Fruit fly (Drosophila melanogaster): ENCODE measurements around the gene HLH4C.

Gene HLH4C

DNA sequence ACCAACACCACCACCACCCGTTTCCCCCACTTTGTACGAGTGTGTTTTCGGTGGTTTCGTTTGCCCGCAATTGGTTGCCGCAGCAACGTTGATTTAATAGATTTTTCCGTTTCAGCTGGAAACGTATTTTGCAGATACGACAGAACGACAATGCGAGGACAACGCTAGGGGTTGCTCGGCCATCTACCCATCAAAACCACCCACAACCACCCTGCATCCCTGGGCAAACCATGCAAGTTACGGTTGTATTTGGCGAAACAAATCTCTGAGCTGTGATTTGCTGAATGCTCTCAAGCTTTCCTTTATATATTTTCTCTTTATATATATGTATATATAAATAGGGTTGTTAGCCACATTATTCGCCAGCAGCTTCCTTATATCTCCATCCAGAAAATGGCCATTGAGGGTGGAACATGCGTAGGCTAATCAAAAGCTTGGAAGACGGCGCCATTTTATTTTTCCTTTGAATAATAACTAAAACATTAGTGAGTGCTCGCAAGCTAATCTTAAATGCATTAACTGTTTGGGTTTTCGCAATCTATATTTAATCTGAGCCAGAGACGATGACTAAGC lies 47.2 kb downstream of the HLH4C start:
- TF ChIP-seq esn (GFP tag; optimal IDR thresholded peaks at IDR 0.05) (no peak), CG9139 (GFP tag; optimal IDR thresholded peaks at IDR 0.05) (no peak), dsx (GFP tag; optimal IDR thresholded peaks at IDR 0.05; ENCODE audit: poor library complexity, severe bottlenecking) (no peak), svp (GFP tag) (no peak), Gug (GFP tag; IDR thresholded peaks at IDR 0.05) (no peak), CG3032 (tag; optimal IDR thresholded peaks at IDR 0.05) (no peak), CG4318 (GFP tag; optimal IDR thresholded peaks at IDR 0.05) (no peak)

DNA sequence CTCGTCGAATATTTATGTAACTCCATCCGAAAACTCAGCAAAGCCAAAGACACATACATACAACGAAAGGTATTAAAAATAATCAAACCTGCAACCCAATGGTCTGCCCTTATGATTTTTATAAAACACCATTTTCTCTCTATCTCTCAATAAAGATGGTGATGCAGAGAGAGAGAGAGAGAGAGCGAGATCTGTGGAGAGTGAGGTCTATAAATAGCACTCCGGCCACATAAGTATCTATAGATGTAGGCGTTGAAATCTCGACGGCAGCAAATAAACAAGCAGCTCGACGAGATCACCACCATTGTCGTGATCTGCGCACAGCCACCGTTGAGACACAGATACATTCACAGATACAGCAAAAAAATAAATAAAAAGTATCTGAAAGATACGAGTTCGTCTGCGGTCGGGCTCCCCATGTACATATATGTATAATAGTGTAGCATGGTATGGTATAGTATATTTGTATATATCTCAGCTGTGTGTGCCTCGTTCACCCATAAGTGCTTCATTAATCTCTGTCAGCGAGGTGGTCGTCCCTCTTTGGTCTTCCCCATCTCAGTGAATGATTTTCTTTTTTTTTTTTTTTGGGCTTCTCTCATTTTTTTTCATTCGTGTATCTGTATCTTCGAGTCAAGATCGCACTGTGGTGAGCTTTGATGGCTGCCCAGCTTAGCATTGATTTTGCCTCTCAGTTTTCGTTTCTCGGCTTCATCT lies 50.6 kb downstream of the HLH4C start:
- 0 out of 2 replicates have a peak, but pooled peaks have one; percentile 16 for TF ChIP-seq CG15336 (GFP tag; IDR thresholded peaks at IDR 0.05)
- no peak for TF ChIP-seq CG11902 (GFP tag; optimal IDR thresholded peaks at IDR 0.05)
- no peak for TF ChIP-seq Ets21C (GFP tag; optimal IDR thresholded peaks at IDR 0.05)
- peak; percentile 79 for TF ChIP-seq fkh (GFP tag; optimal IDR thresholded peaks at IDR 0.05)
- peak; percentile 28 to 64 for TF ChIP-seq ss (GFP tag; optimal IDR thresholded peaks at IDR 0.05)
- peak; percentile 23 for TF ChIP-seq CG6808 (GFP tag; optimal IDR thresholded peaks at IDR 0.05)
- peak; percentile 32 for TF ChIP-seq Eip78C (GFP tag)
- 0 out of 3 replicates have a peak, but pooled peaks have one; percentile 37 for TF ChIP-seq CG6163 (GFP tag; IDR thresholded peaks at IDR 0.05)
- TF ChIP-seq CG1621 (tag; optimal IDR thresholded peaks at IDR 0.05) = peak; percentile 7
- peak; percentile 77 for TF ChIP-seq svp (GFP tag)

Data from whole organism, prepupa.